Worm (Caenorhabditis elegans) whole organism, L2 larva: ENCODE measurements around the gene R04E5.7.
A peak's percentile ranks its signal among the peaks of the same experiment; 100 is the strongest.

Experiments
- F13H6.1 ChIP-seq: sonication (generic microtip); optimal IDR thresholded peaks from 2 replicates; lab custom pipeline; 2016; ENCODE audit warnings: missing genetic modification characterization, missing compliant biosample characterization
- R02D3.7 ChIP-seq: fragments of 150-350 bp; optimal IDR thresholded peaks from 2 replicates; lab custom pipeline; 2014; ENCODE audit warnings: missing biosample characterization, missing genetic modification characterization
- Y55F3AM.14 ChIP-seq: fragments of 200-800 bp; sonication (Bioruptor generic); optimal IDR thresholded peaks from 2 replicates; lab custom pipeline; 2018; ENCODE audit warnings: mild to moderate bottlenecking, missing genetic modification characterization, missing compliant biosample characterization
- ZK546.5 ChIP-seq: sonication (generic microtip); optimal IDR thresholded peaks from 2 replicates; lab custom pipeline; 2017; ENCODE audit warnings: missing biosample characterization, missing genetic modification characterization
- alr-1 ChIP-seq: fragments of 150-350 bp; optimal IDR thresholded peaks from 2 replicates; lab custom pipeline; 2014; ENCODE audit warnings: missing biosample characterization, missing genetic modification characterization
- aly-2 ChIP-seq: fragments of 150-350 bp; optimal IDR thresholded peaks from 2 replicates; lab custom pipeline; 2014; ENCODE audit warnings: missing biosample characterization, missing genetic modification characterization
- ama-1 ChIP-seq: fragments of 150-350 bp; optimal IDR thresholded peaks from 2 replicates; lab custom pipeline; 2018; ENCODE audit warnings: inconsistent platforms
- blmp-1 ChIP-seq: sonication (generic microtip); optimal IDR thresholded peaks from 2 replicates; lab custom pipeline; 2017; ENCODE audit warnings: missing genetic modification characterization, mild to moderate bottlenecking, missing compliant biosample characterization, antibody characterized with exemption, moderate library complexity; ENCODE audit not compliant: insufficient read depth
- ceh-16 ChIP-seq: fragments of 150-350 bp; optimal IDR thresholded peaks from 2 replicates; lab custom pipeline; 2014; ENCODE audit warnings: missing biosample characterization, missing genetic modification characterization
- crh-2 ChIP-seq: sonication (generic microtip); optimal IDR thresholded peaks from 2 replicates; lab custom pipeline; 2017; ENCODE audit warnings: missing biosample characterization, missing genetic modification characterization
- dmd-4 ChIP-seq: sonication (generic microtip); optimal IDR thresholded peaks from 2 replicates; lab custom pipeline; 2017; ENCODE audit warnings: missing biosample characterization, missing genetic modification characterization
- elt-1 ChIP-seq: fragments of 150-350 bp; optimal IDR thresholded peaks from 2 replicates; lab custom pipeline; 2014; ENCODE audit warnings: missing biosample characterization, missing genetic modification characterization
- elt-3 ChIP-seq: sonication (generic microtip); optimal IDR thresholded peaks from 2 replicates; lab custom pipeline; 2017; ENCODE audit warnings: missing biosample characterization, missing genetic modification characterization
- fos-1 ChIP-seq: fragments of 150-350 bp; optimal IDR thresholded peaks from 2 replicates; lab custom pipeline; 2014; ENCODE audit warnings: missing biosample characterization, missing genetic modification characterization
- lin-13 ChIP-seq: fragments of 150-350 bp; optimal IDR thresholded peaks from 2 replicates; lab custom pipeline; 2014; ENCODE audit warnings: missing biosample characterization, missing genetic modification reagents, missing genetic modification characterization
- lin-39 ChIP-seq: fragments of 150-350 bp; optimal IDR thresholded peaks from 2 replicates; lab custom pipeline; 2014; ENCODE audit warnings: missing biosample characterization, missing genetic modification reagents, missing genetic modification characterization
- lsy-2 ChIP-seq, 2 experiments: fragments of 150-350 bp in 1 of 2; sonication (generic microtip) in 1 of 2; optimal IDR thresholded peaks; 2 replicates each; lab custom pipeline; 2014 to 2017; ENCODE audit warnings: missing biosample characterization in 2 of 2, missing genetic modification characterization in 2 of 2
- mab-5 ChIP-seq: fragments of 150-350 bp; optimal IDR thresholded peaks from 2 replicates; lab custom pipeline; 2014; ENCODE audit warnings: missing biosample characterization, missing genetic modification characterization
- nhr-11 ChIP-seq: fragments of 150-350 bp; optimal IDR thresholded peaks from 2 replicates; lab custom pipeline; 2014; ENCODE audit warnings: missing biosample characterization, missing genetic modification characterization
- nhr-12 ChIP-seq: fragments of 150-350 bp; optimal IDR thresholded peaks from 2 replicates; lab custom pipeline; 2014; ENCODE audit warnings: missing biosample characterization, missing genetic modification characterization
- nhr-129 ChIP-seq: fragments of 150-350 bp; optimal IDR thresholded peaks from 2 replicates; lab custom pipeline; 2014; ENCODE audit warnings: missing biosample characterization, missing genetic modification characterization
- nhr-21 ChIP-seq: fragments of 150-350 bp; optimal IDR thresholded peaks from 2 replicates; lab custom pipeline; 2014; ENCODE audit warnings: missing biosample characterization, missing genetic modification characterization
- nhr-23 ChIP-seq: fragments of 150-350 bp; optimal IDR thresholded peaks from 2 replicates; lab custom pipeline; 2014; ENCODE audit warnings: missing biosample characterization, missing genetic modification reagents, missing genetic modification characterization
- nhr-237 ChIP-seq: fragments of 150-350 bp; optimal IDR thresholded peaks from 2 replicates; lab custom pipeline; 2014; ENCODE audit warnings: missing biosample characterization, missing genetic modification characterization
- nhr-25 ChIP-seq: fragments of 150-350 bp; sonication (generic microtip); optimal IDR thresholded peaks from 3 replicates; lab custom pipeline; 2014; ENCODE audit warnings: missing biosample characterization, missing genetic modification characterization
- nhr-77 ChIP-seq: fragments of 150-350 bp; optimal IDR thresholded peaks from 2 replicates; lab custom pipeline; 2014; ENCODE audit warnings: missing biosample characterization, missing genetic modification characterization
- peb-1 ChIP-seq: fragments of 150-350 bp; optimal IDR thresholded peaks from 2 replicates; lab custom pipeline; 2014; ENCODE audit warnings: missing biosample characterization, missing genetic modification characterization
- sem-4 ChIP-seq: fragments of 150-350 bp; optimal IDR thresholded peaks from 2 replicates; lab custom pipeline; 2014; ENCODE audit warnings: missing biosample characterization, missing genetic modification reagents, missing genetic modification characterization
- sma-3 ChIP-seq: sonication (generic microtip); optimal IDR thresholded peaks from 2 replicates; lab custom pipeline; 2016; ENCODE audit warnings: missing genetic modification reagents, missing genetic modification characterization, missing compliant biosample characterization
- sma-9 ChIP-seq, 2 experiments: fragments of 150-350 bp in 1 of 2; sonication (generic microtip) in 1 of 2; optimal IDR thresholded peaks; 2 replicates each; lab custom pipeline; 2014 to 2016; ENCODE audit warnings: missing genetic modification characterization in 2 of 2, mild to moderate bottlenecking in 1 of 2, missing biosample characterization in 1 of 2, missing compliant biosample characterization in 1 of 2, missing genetic modification reagents in 1 of 2, moderate library complexity in 1 of 2
- snpc-4 ChIP-seq: fragments of 150-350 bp; optimal IDR thresholded peaks from 2 replicates; lab custom pipeline; 2014; ENCODE audit warnings: missing biosample characterization, missing genetic modification characterization
- unc-39 ChIP-seq: fragments of 150-350 bp; optimal IDR thresholded peaks from 2 replicates; lab custom pipeline; 2014; ENCODE audit warnings: missing biosample characterization, missing genetic modification characterization
- unc-55 ChIP-seq: fragments of 150-350 bp; sonication (generic microtip); optimal IDR thresholded peaks from 3 replicates; lab custom pipeline; 2014; ENCODE audit warnings: missing biosample characterization, missing genetic modification reagents, missing genetic modification characterization
- unc-62 ChIP-seq: fragments of 150-350 bp; optimal IDR thresholded peaks from 2 replicates; lab custom pipeline; 2014; ENCODE audit warnings: missing biosample characterization, missing genetic modification reagents, missing genetic modification characterization
- zag-1 ChIP-seq: fragments of 150-350 bp; optimal IDR thresholded peaks from 2 replicates; lab custom pipeline; 2014; ENCODE audit warnings: missing biosample characterization, missing genetic modification characterization
- ztf-11 ChIP-seq: sonication (generic microtip); optimal IDR thresholded peaks from 2 replicates; lab custom pipeline; 2017; ENCODE audit warnings: missing biosample characterization, missing genetic modification characterization
- ztf-4 ChIP-seq: fragments of 150-350 bp; optimal IDR thresholded peaks from 2 replicates; lab custom pipeline; 2014; ENCODE audit warnings: missing biosample characterization, missing genetic modification characterization

The R04E5.7 gene

DNA sequence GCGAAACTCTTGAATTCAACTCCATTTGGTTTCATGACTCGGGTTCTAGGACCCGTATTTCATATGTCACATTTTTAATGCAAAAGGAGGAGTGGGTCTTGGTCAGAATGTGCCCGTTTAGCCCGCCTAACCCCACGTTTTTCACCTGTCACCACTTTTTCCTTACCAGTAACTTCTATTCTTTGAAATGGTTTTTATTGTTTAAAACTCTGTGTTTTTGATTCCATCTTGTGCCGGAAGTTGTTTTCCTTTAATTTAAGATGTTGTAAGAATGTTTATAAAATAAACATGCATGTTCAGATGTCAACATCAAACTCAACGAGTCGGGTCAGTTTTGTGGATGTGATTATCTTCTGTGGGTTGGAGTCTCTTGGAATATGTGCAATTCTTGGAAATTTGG, 18.5 kb downstream of the R04E5.7 start, which contains the start of gene ZK721.4:
ZK721.4 (plus strand) TSS at position 301 of the 400 bp plus-strand sequence.
- no peak for TF ChIP-seq nhr-129 (tag; lab: Kevin White, UChicago)

DNA sequence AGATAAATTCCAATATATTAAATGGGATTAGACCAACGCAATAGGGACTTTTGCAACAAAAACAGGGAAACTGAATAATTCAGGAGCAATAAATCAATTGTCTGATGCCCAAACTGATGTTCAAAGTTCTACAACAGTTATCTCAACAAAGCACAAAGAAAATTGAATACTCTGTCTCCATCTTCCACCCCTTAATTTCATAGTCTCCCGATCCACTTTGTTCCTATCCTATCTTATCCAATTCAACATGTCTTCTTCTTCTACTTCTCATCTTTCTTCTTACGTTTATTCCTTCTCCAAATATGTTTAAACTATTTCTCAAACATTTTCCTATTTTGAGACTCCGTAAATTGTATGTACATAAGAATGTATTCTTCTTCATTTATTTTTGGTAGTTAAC, 26.7 kb downstream of the R04E5.7 start:
- TF ChIP-seq blmp-1 (tag; lab: Kevin White, UChicago): no peak
- no peak for TF ChIP-seq fos-1 (tag; lab: Kevin White, UChicago)
- TF ChIP-seq ZK546.5 (tag; lab: Kevin White, UChicago): no peak
- TF ChIP-seq ztf-4 (tag; lab: Kevin White, UChicago): no peak
- TF ChIP-seq R02D3.7 (tag; lab: Kevin White, UChicago): no peak
- TF ChIP-seq nhr-129 (tag; lab: Kevin White, UChicago): no peak
- TF ChIP-seq nhr-21 (tag; lab: Kevin White, UChicago): no peak
- TF ChIP-seq aly-2: no peak
- no peak for TF ChIP-seq elt-3 (tag; lab: Kevin White, UChicago)
- TF ChIP-seq unc-62 (GFP tag; lab: Kevin White, UChicago): no peak
- no peak for TF ChIP-seq ztf-11 (tag; lab: Kevin White, UChicago)
- no peak for TF ChIP-seq lin-13
- TF ChIP-seq unc-39 (tag; lab: Kevin White, UChicago): no peak
- no peak for TF ChIP-seq nhr-23 (tag; lab: Kevin White, UChicago)
- TF ChIP-seq sem-4 (tag; lab: Kevin White, UChicago): no peak
- no peak for TF ChIP-seq nhr-25 (tag; lab: Kevin White, UChicago)
- no peak for TF ChIP-seq snpc-4 (tag; lab: Kevin White, UChicago)
- TF ChIP-seq lin-39: no peak
- no peak for TF ChIP-seq alr-1 (tag; lab: Kevin White, UChicago)

DNA sequence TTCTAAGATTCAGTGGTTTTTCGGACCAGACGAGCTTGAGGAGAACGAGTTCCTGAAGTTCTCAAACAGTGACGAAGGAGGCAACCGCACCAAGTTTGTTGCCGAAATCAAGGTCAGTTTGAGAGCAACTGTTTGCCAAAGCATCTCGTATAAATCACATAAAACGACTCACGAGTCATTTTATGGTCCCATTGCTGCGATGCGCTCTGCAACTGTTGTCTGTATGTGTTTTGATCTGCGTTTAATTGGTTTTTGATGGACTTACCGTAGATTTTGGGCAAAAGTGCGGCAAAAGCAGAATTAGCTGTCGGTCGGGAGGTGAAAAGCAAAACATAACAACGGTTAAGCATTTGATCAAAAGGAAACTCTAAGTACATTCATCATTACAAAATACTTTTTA, 33.0 kb downstream of the R04E5.7 start:
- TF ChIP-seq unc-55: no peak
- TF ChIP-seq nhr-129 (tag; lab: Kevin White, UChicago): peak; percentile 28
- no peak for TF ChIP-seq F13H6.1
- TF ChIP-seq mab-5 (tag; lab: Kevin White, UChicago): peak; percentile 42
- no peak for TF ChIP-seq peb-1 (tag; lab: Kevin White, UChicago)
- no peak for TF ChIP-seq nhr-25 (tag; lab: Kevin White, UChicago)
- TF ChIP-seq ZK546.5 (tag; lab: Kevin White, UChicago): no peak
- TF ChIP-seq nhr-77 (tag; lab: Kevin White, UChicago): no peak
- TF ChIP-seq dmd-4 (tag; lab: Kevin White, UChicago): no peak
- TF ChIP-seq sem-4 (tag; lab: Kevin White, UChicago): no peak
- TF ChIP-seq nhr-237 (tag; lab: Kevin White, UChicago): no peak
- TF ChIP-seq crh-2: no peak
- no peak for TF ChIP-seq unc-62 (GFP tag; lab: Kevin White, UChicago)
- TF ChIP-seq lin-39: no peak
- TF ChIP-seq sma-9 (GFP tag; optimal IDR thresholded peaks at IDR 0.05; lab: Kevin White, UChicago): peak; percentile 13
- no peak for TF ChIP-seq sma-9 (tag; optimal IDR thresholded peaks at IDR 0.05; lab: Kevin White, UChicago)
- TF ChIP-seq lsy-2 (tag; optimal IDR thresholded peaks at IDR 0.05; lab: Kevin White, UChicago): peak in 1 of 2 experiments; percentile 13

DNA sequence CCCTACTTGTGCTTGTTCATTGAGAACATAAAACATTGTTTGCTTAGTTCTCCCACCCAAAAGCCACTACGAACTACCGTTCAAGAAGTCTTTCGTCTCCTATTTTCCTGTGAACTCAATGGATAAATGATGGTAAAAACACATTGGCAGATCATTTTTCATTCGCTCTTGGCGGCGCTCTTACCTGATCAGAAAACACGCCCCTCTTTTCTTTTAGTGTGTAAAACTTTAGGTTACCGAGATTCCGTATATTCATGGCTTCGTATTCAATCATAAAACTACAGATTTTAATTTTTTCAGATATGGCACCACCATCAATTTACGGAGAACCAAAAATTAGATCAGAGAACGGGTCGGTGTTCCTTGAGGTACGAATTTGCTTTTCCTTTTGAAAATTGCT, 33.5 kb downstream of the R04E5.7 start, which contains the start of gene zig-12:
zig-12 (plus strand) TSS at position 301 of the 400 bp plus-strand sequence.
- TF ChIP-seq sma-3 (no peak), nhr-129 (tag; lab: Kevin White, UChicago) (no peak)
- TF ChIP-seq, all 48 proteins: peak for 0

DNA sequence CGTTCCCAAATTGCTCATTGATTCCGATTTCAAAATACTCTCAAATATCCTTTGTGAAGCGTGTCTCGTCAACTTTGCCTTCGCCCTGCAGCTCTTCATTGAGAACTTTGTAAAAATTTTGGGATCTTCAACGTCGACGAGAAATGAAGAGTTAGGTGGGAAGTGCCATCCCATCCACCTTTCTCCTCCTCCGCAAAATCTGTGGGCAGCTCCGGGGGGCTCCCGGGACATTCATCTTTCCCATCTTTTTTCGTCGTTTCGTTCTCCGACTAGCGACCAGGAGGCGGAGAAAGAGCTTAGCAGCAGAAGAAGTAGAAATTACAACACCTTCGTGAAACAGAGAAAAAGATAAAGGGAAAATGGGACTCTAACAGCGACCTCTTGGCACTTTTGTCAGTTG, 34.1 kb downstream of the R04E5.7 start:
- TF ChIP-seq nhr-23 (tag; lab: Kevin White, UChicago) (no peak), blmp-1 (tag; lab: Kevin White, UChicago) (no peak), nhr-12 (tag; lab: Kevin White, UChicago) (no peak), crh-2 (no peak), unc-55 (no peak), lin-13 (no peak), R02D3.7 (tag; lab: Kevin White, UChicago) (no peak), elt-1 (tag; lab: Kevin White, UChicago) (no peak), aly-2 (no peak), ama-1 (lab: Kevin White, UChicago) (no peak), lin-39 (no peak), zag-1 (no peak), unc-62 (GFP tag; lab: Kevin White, UChicago) (no peak), ceh-16 (no peak), sma-9 (GFP tag; optimal IDR thresholded peaks at IDR 0.05; lab: Kevin White, UChicago) (peak; percentile 39), sma-9 (tag; optimal IDR thresholded peaks at IDR 0.05; lab: Kevin White, UChicago) (no peak), nhr-11 (tag; lab: Kevin White, UChicago) (no peak), nhr-237 (tag; lab: Kevin White, UChicago) (no peak), nhr-77 (tag; lab: Kevin White, UChicago) (no peak), nhr-21 (tag; lab: Kevin White, UChicago) (no peak), F13H6.1 (peak; percentile 59), nhr-129 (tag; lab: Kevin White, UChicago) (peak; percentile 2), Y55F3AM.14 (GFP tag; lab: Kevin White, UChicago) (no peak), fos-1 (tag; lab: Kevin White, UChicago) (no peak)
